Fruit fly (Drosophila melanogaster) whole organism, pupa: ENCODE results near the gene Vha100-2.

Experiments
- CG15710 ChIP-seq: fragments of 200-800 bp; sonication (Bioruptor generic); optimal IDR thresholded peaks from 2 replicates; lab custom pipeline; 2018; ENCODE audit warnings: missing biosample characterization, mild to moderate bottlenecking, missing genetic modification characterization, moderate library complexity
- CG17806 ChIP-seq: fragments of 200-800 bp; sonication (Bioruptor generic); optimal IDR thresholded peaks from 2 replicates; lab custom pipeline; 2018; ENCODE audit warnings: missing biosample characterization, mild to moderate bottlenecking, missing genetic modification characterization, moderate library complexity
- CG4496 ChIP-seq: fragments of 200-800 bp; sonication (Bioruptor generic); IDR thresholded peaks from 3 replicates; pipeline ENCODE4 v1.3.6; 2022; ENCODE audit warnings: missing biosample characterization, missing genetic modification characterization
- EcR ChIP-seq: fragments of 200-800 bp; sonication (Bioruptor generic); optimal IDR thresholded peaks from 3 replicates; lab custom pipeline; 2019; ENCODE audit warnings: missing biosample characterization, missing genetic modification characterization, mild to moderate bottlenecking, moderate library complexity, missing genetic modification reagents
- Snoo ChIP-seq: fragments of 200-800 bp; sonication (Bioruptor generic); optimal IDR thresholded peaks from 3 replicates; lab custom pipeline; 2017; ENCODE audit warnings: missing biosample characterization, mild to moderate bottlenecking, missing genetic modification characterization, inconsistent platforms
- gl ChIP-seq: fragments of 200-800 bp; sonication (Bioruptor generic); optimal IDR thresholded peaks from 2 replicates; lab custom pipeline; 2018; ENCODE audit warnings: missing biosample characterization, mild to moderate bottlenecking, missing genetic modification characterization

DNA sequence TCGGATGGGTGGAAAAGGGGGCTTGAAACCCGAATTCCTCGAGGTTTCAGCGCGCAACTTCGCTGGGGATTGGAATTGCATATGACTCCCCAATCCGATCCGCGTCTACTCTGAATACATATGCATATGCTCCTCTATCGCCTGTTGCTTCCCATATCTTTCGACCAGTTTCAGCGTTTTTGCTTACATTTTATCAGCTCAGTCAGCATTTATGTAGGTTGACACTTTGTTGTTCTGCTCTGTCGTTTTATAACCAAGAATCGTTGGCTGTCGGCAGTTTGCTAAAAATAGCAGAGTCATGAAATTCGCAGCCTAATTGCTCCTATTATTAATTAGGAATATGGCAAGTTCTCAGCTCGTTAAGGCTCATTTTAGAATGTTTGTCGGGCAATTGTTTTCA is 3.3 kb downstream of the Vha100-2 start:
- TF ChIP-seq gl (no peak), CG4496 (GFP tag; lab: Robert Waterston, UW) (no peak), EcR (GFP tag; lab: Kevin White, UChicago) (no peak), Snoo (tag; lab: Kevin White, UChicago) (no peak), CG15710 (no peak), CG17806 (tag; lab: Kevin White, UChicago) (no peak)
